Worm (Caenorhabditis elegans) whole organism, late embryonic: ENCODE measurements around the gene Y82E9BL.6.

Source experiments
- K02D7.2 ChIP-seq: sonication (generic microtip); optimal IDR thresholded peaks from 2 replicates; lab custom pipeline; 2017; ENCODE audit warnings: mild to moderate bottlenecking, missing genetic modification characterization, missing compliant biosample characterization
- ceh-30 ChIP-seq: fragments of 150-350 bp; optimal IDR thresholded peaks from 2 replicates; lab custom pipeline; 2014; ENCODE audit warnings: missing biosample characterization, missing genetic modification characterization
- elt-2 ChIP-seq: sonication (generic microtip); optimal IDR thresholded peaks from 2 replicates; lab custom pipeline; 2016; ENCODE audit warnings: missing genetic modification reagents, missing genetic modification characterization, missing compliant biosample characterization
- hlh-30 ChIP-seq: sonication (generic microtip); optimal IDR thresholded peaks from 2 replicates; lab custom pipeline; 2017; ENCODE audit warnings: antibody characterized with exemption, missing genetic modification characterization, missing compliant biosample characterization; ENCODE audit not compliant: insufficient read depth
- lin-11 ChIP-seq: fragments of 200-800 bp; sonication (Bioruptor generic); optimal IDR thresholded peaks from 2 replicates; lab custom pipeline; 2018; ENCODE audit warnings: mild to moderate bottlenecking, missing genetic modification characterization, missing compliant biosample characterization
- pha-4 ChIP-seq: fragments of 150-350 bp; optimal IDR thresholded peaks from 2 replicates; lab custom pipeline; 2018; ENCODE audit warnings: missing biosample characterization, missing genetic modification reagents, missing genetic modification characterization
- sox-2 ChIP-seq: fragments of 200-800 bp; sonication (Bioruptor generic); IDR thresholded peaks from 2 replicates; pipeline ENCODE4 v1.3.6; 2022; ENCODE audit warnings: missing genetic modification reagents, missing genetic modification characterization, missing compliant biosample characterization
- unc-55 ChIP-seq: sonication (generic microtip); optimal IDR thresholded peaks from 2 replicates; lab custom pipeline; 2017; ENCODE audit warnings: missing biosample characterization, missing genetic modification reagents, missing genetic modification characterization
- unc-86 ChIP-seq: sonication (generic microtip); optimal IDR thresholded peaks from 2 replicates; lab custom pipeline; 2016; ENCODE audit warnings: missing genetic modification characterization, missing compliant biosample characterization

- no peak for TF ChIP-seq lin-11 (tag; lab: Kevin White, UChicago)
- no peak for TF ChIP-seq K02D7.2 (tag; lab: Kevin White, UChicago)
- no peak for TF ChIP-seq unc-86 (tag; lab: Kevin White, UChicago)
- no peak for TF ChIP-seq sox-2 (GFP tag; lab: Robert Waterston, UW)
- TF ChIP-seq elt-2 = no peak
- TF ChIP-seq hlh-30 (tag; lab: Kevin White, UChicago) = no peak
- TF ChIP-seq ceh-30 = no peak
- no peak for TF ChIP-seq unc-55 (GFP tag; lab: Kevin White, UChicago)
- TF ChIP-seq pha-4 = no peak
Observed at ce11 chrIII:1297604-1298003, 48.0 kb downstream of the Y82E9BL.6 start, which contains the start of gene fbxa-28.
